Worm (Caenorhabditis elegans) whole organism, L4 larva: ENCODE measurements around the gene C16A3.2.

Experiments used
- D1046.2 ChIP-seq: fragments of 200-800 bp; sonication (Bioruptor generic); IDR thresholded peaks from 2 replicates; pipeline ENCODE4 v1.3.6; 2022; ENCODE audit warnings: missing genetic modification characterization, missing compliant biosample characterization
- F26F4.8 ChIP-seq: fragments of 200-800 bp; sonication (Bioruptor generic); conservative IDR thresholded peaks from 2 replicates; pipeline ENCODE4 v1.3.6; 2022; ENCODE audit warnings: missing genetic modification characterization, missing compliant biosample characterization
- F44E2.7 ChIP-seq: fragments of 200-800 bp; sonication (Bioruptor generic); IDR thresholded peaks from 2 replicates; pipeline ENCODE4 v2.1.2; 2022; ENCODE audit warnings: missing genetic modification characterization, missing compliant biosample characterization
- F49E8.2 ChIP-seq: sonication (generic microtip); optimal IDR thresholded peaks from 2 replicates; lab custom pipeline; 2016; ENCODE audit warnings: missing compliant biosample characterization, mild to moderate bottlenecking, missing genetic modification characterization, borderline replicate concordance
- R02D3.7 ChIP-seq: fragments of 150-350 bp; sonication (generic microtip); optimal IDR thresholded peaks from 3 replicates; lab custom pipeline; 2014; ENCODE audit warnings: missing biosample characterization, missing genetic modification characterization
- Y105C5A.15 ChIP-seq: fragments of 200-800 bp; sonication (Bioruptor generic); IDR thresholded peaks from 2 replicates; pipeline ENCODE4 v1.3.6; 2022; ENCODE audit warnings: missing genetic modification characterization, missing compliant biosample characterization
- ama-1 ChIP-seq: fragments of 150-350 bp; optimal IDR thresholded peaks from 2 replicates; lab custom pipeline; 2014; ENCODE audit warnings: inconsistent platforms, mixed read lengths
- ceh-20 ChIP-seq: fragments of 200-800 bp; sonication (Bioruptor generic); IDR thresholded peaks from 2 replicates; pipeline ENCODE4 v1.3.6; 2022; ENCODE audit warnings: missing genetic modification reagents, missing genetic modification characterization, missing compliant biosample characterization
- ceh-62 ChIP-seq: sonication (generic microtip); optimal IDR thresholded peaks from 2 replicates; lab custom pipeline; 2017; ENCODE audit warnings: missing biosample characterization, missing genetic modification characterization
- ces-1 ChIP-seq: fragments of 150-350 bp; sonication (generic microtip); optimal IDR thresholded peaks from 4 replicates; lab custom pipeline; 2014; ENCODE audit warnings: missing biosample characterization, missing genetic modification reagents, missing genetic modification characterization
- ctbp-1 ChIP-seq: fragments of 200-800 bp; sonication (Bioruptor generic); IDR thresholded peaks from 2 replicates; pipeline ENCODE4 v1.3.6; 2022; ENCODE audit warnings: missing genetic modification reagents, missing genetic modification characterization, missing compliant biosample characterization
- daf-16 ChIP-seq, 3 experiments: sonication (generic microtip); optimal IDR thresholded peaks; 2 replicates each; lab custom pipeline; 2016 to 2017; ENCODE audit warnings: missing genetic modification characterization in 3 of 3, missing genetic modification reagents in 3 of 3, mild to moderate bottlenecking in 2 of 3, missing compliant biosample characterization in 2 of 3, missing biosample characterization in 1 of 3, moderate library complexity in 1 of 3
- daf-8 ChIP-seq: fragments of 200-800 bp; sonication (Bioruptor generic); IDR thresholded peaks from 2 replicates; pipeline ENCODE4 v1.3.6; 2022; ENCODE audit warnings: missing genetic modification characterization, missing compliant biosample characterization
- dmd-6 ChIP-seq: fragments of 200-800 bp; sonication (Bioruptor generic); IDR thresholded peaks from 2 replicates; pipeline ENCODE4 v1.3.6; 2022; ENCODE audit warnings: missing genetic modification reagents, missing genetic modification characterization, missing compliant biosample characterization
- dve-1 ChIP-seq: sonication (generic microtip); optimal IDR thresholded peaks from 2 replicates; lab custom pipeline; 2017; ENCODE audit warnings: antibody characterized with exemption, mild to moderate bottlenecking, missing genetic modification characterization, missing compliant biosample characterization; ENCODE audit not compliant: insufficient read depth
- gei-8 ChIP-seq: fragments of 200-800 bp; sonication (Bioruptor generic); optimal IDR thresholded peaks from 2 replicates; lab custom pipeline; 2018; ENCODE audit warnings: mild to moderate bottlenecking, missing genetic modification characterization, missing compliant biosample characterization
- hlh-11 ChIP-seq: fragments of 200-800 bp; sonication (Bioruptor generic); optimal IDR thresholded peaks from 2 replicates; lab custom pipeline; 2018; ENCODE audit warnings: mild to moderate bottlenecking, missing genetic modification characterization, missing compliant biosample characterization
- hlh-30 ChIP-seq: sonication (generic microtip); optimal IDR thresholded peaks from 2 replicates; lab custom pipeline; 2017; ENCODE audit warnings: antibody characterized with exemption, mild to moderate bottlenecking, missing genetic modification characterization, missing compliant biosample characterization; ENCODE audit not compliant: insufficient read depth
- hmg-1.1 ChIP-seq: fragments of 200-800 bp; sonication (Bioruptor generic); IDR thresholded peaks from 2 replicates; pipeline ENCODE4 v1.3.6; 2022; ENCODE audit warnings: missing genetic modification reagents, missing genetic modification characterization, missing compliant biosample characterization
- lin-15B ChIP-seq: fragments of 150-350 bp; sonication (generic microtip); optimal IDR thresholded peaks from 3 replicates; lab custom pipeline; 2014; ENCODE audit warnings: missing biosample characterization, missing genetic modification characterization
- lin-29 ChIP-seq: fragments of 200-800 bp; sonication (Bioruptor generic); IDR thresholded peaks from 2 replicates; pipeline ENCODE4 v1.3.6; 2022; ENCODE audit warnings: missing genetic modification reagents, missing genetic modification characterization, missing compliant biosample characterization
- lin-38 ChIP-seq: fragments of 200-800 bp; sonication (Bioruptor generic); IDR thresholded peaks from 2 replicates; pipeline ENCODE4 v1.3.6; 2022; ENCODE audit warnings: missing genetic modification reagents, missing genetic modification characterization, missing compliant biosample characterization
- lsy-2 ChIP-seq, 2 experiments: fragments of 150-350 bp in 1 of 2; sonication (generic microtip) in 1 of 2; optimal IDR thresholded peaks; 2 replicates each; lab custom pipeline; 2014 to 2017; ENCODE audit warnings: missing biosample characterization in 2 of 2, missing genetic modification characterization in 2 of 2
- madf-9 ChIP-seq: fragments of 200-800 bp; sonication (Bioruptor generic); conservative IDR thresholded peaks from 2 replicates; pipeline ENCODE4 v1.3.6; 2022; ENCODE audit warnings: missing genetic modification reagents, missing genetic modification characterization, missing compliant biosample characterization
- mdl-1 ChIP-seq, 2 experiments: fragments of 150-350 bp in 1 of 2; sonication (generic microtip) in 1 of 2; optimal IDR thresholded peaks; 2 replicates each; lab custom pipeline; 2014 to 2017; ENCODE audit warnings: missing biosample characterization in 2 of 2, missing genetic modification characterization in 2 of 2
- mdt-29 ChIP-seq: fragments of 200-800 bp; sonication (Bioruptor generic); IDR thresholded peaks from 2 replicates; pipeline ENCODE4 v1.3.6; 2022; ENCODE audit warnings: missing genetic modification reagents, missing genetic modification characterization, missing compliant biosample characterization
- mep-1 ChIP-seq: fragments of 150-350 bp; sonication (generic microtip); optimal IDR thresholded peaks from 3 replicates; lab custom pipeline; 2014; ENCODE audit warnings: missing biosample characterization, missing genetic modification characterization
- mxl-3 ChIP-seq: fragments of 200-800 bp; sonication (Bioruptor generic); optimal IDR thresholded peaks from 2 replicates; lab custom pipeline; 2018; ENCODE audit warnings: mild to moderate bottlenecking, missing genetic modification characterization, missing compliant biosample characterization
- nhr-11 ChIP-seq: fragments of 150-350 bp; optimal IDR thresholded peaks from 2 replicates; lab custom pipeline; 2014; ENCODE audit warnings: missing biosample characterization, missing genetic modification characterization
- nhr-237 ChIP-seq: sonication (generic microtip); optimal IDR thresholded peaks from 2 replicates; lab custom pipeline; 2017; ENCODE audit warnings: missing biosample characterization, missing genetic modification characterization
- nhr-28 ChIP-seq: fragments of 150-350 bp; optimal IDR thresholded peaks from 2 replicates; lab custom pipeline; 2014; ENCODE audit warnings: missing biosample characterization, missing genetic modification characterization
- nhr-41 ChIP-seq: fragments of 200-800 bp; sonication (Bioruptor generic); IDR thresholded peaks from 2 replicates; pipeline ENCODE4 v1.3.6; 2022; ENCODE audit warnings: missing genetic modification reagents, missing genetic modification characterization, missing compliant biosample characterization
- nhr-48 ChIP-seq: sonication (generic microtip); optimal IDR thresholded peaks from 2 replicates; lab custom pipeline; 2016; ENCODE audit warnings: mild to moderate bottlenecking, missing genetic modification characterization, missing compliant biosample characterization
- nhr-76 ChIP-seq: fragments of 150-350 bp; optimal IDR thresholded peaks from 2 replicates; lab custom pipeline; 2014; ENCODE audit warnings: missing biosample characterization, missing genetic modification characterization
- nhr-77 ChIP-seq: fragments of 150-350 bp; optimal IDR thresholded peaks from 2 replicates; lab custom pipeline; 2014; ENCODE audit warnings: missing biosample characterization, missing genetic modification characterization
- php-3 ChIP-seq: fragments of 200-800 bp; sonication (Bioruptor generic); IDR thresholded peaks from 2 replicates; pipeline ENCODE4 v1.3.6; 2022; ENCODE audit warnings: missing genetic modification reagents, missing genetic modification characterization, missing compliant biosample characterization
- sdz-12 ChIP-seq: fragments of 200-800 bp; sonication (Bioruptor generic); optimal IDR thresholded peaks from 2 replicates; lab custom pipeline; 2018; ENCODE audit warnings: mild to moderate bottlenecking, missing genetic modification characterization, missing compliant biosample characterization
- skn-1 ChIP-seq: fragments of 150-350 bp; optimal IDR thresholded peaks from 2 replicates; lab custom pipeline; 2014; ENCODE audit warnings: missing biosample characterization, missing genetic modification characterization
- tra-1 ChIP-seq: fragments of 200-800 bp; sonication (Bioruptor generic); IDR thresholded peaks from 2 replicates; pipeline ENCODE4 v1.3.6; 2022; ENCODE audit warnings: missing genetic modification reagents, missing genetic modification characterization, missing compliant biosample characterization
- unc-130 ChIP-seq: sonication (generic microtip); optimal IDR thresholded peaks from 2 replicates; lab custom pipeline; 2016; ENCODE audit warnings: missing genetic modification reagents, missing genetic modification characterization, missing compliant biosample characterization
- unc-62 ChIP-seq, 3 experiments: fragments of 150-350 bp in 1 of 3; sonication (generic microtip); optimal IDR thresholded peaks in 2 of 3; peaks in 1 of 3; 1 replicate in 1 of 3; 2 replicates in 2 of 3; lab custom pipeline; 2014 to 2017; ENCODE audit warnings: missing biosample characterization in 3 of 3, missing genetic modification characterization in 3 of 3, missing genetic modification reagents in 3 of 3, missing genotype in 1 of 3
- zfp-3 ChIP-seq: fragments of 200-800 bp; sonication (Bioruptor generic); conservative IDR thresholded peaks from 2 replicates; pipeline ENCODE4 v1.3.6; 2022; ENCODE audit warnings: missing genetic modification reagents, missing genetic modification characterization, missing compliant biosample characterization
- zip-11 ChIP-seq: fragments of 200-800 bp; sonication (Bioruptor generic); IDR thresholded peaks from 2 replicates; pipeline ENCODE4 v1.3.6; 2022; ENCODE audit warnings: missing genetic modification characterization, missing compliant biosample characterization
- ztf-11 ChIP-seq: fragments of 150-350 bp; optimal IDR thresholded peaks from 2 replicates; lab custom pipeline; 2014; ENCODE audit warnings: missing biosample characterization, missing genetic modification characterization

C16A3.2 gene

ce11 chrIII:6362323-6362922, 27.2 kb upstream of the C16A3.2 start (continued):
- peak; percentile 38 for TF ChIP-seq mxl-3 (GFP tag; lab: Kevin White, UChicago)
- no peak for TF ChIP-seq sdz-12 (GFP tag; lab: Kevin White, UChicago)
- TF ChIP-seq F49E8.2 (tag; lab: Kevin White, UChicago), result no peak
- TF ChIP-seq madf-9, result no peak
- peak in 1 of 2 experiments; percentile 43 for TF ChIP-seq mdl-1 (tag; optimal IDR thresholded peaks at IDR 0.05; lab: Kevin White, UChicago)
- TF ChIP-seq lin-29 (GFP tag; lab: Robert Waterston, UW), result 0 out of 2 replicates have a peak, but pooled peaks have one; percentile 10
- no peak for TF ChIP-seq F44E2.7
- no peak for TF ChIP-seq unc-130
- no peak for TF ChIP-seq ceh-62 (tag; lab: Kevin White, UChicago)
- peak in 1 of 2 experiments; percentile 99 for TF ChIP-seq unc-62 (GFP tag; optimal IDR thresholded peaks at IDR 0.05 in 1 of 2; lab: Kevin White, UChicago)
- no peak for TF ChIP-seq unc-62 (tag; optimal IDR thresholded peaks at IDR 0.05; lab: Kevin White, UChicago)
- TF ChIP-seq ama-1 (lab: Kevin White, UChicago), result no peak
- TF ChIP-seq mep-1, result peak; percentile 22
- TF ChIP-seq php-3 (GFP tag; lab: Robert Waterston, UW), result no peak
- peak; percentile 77 for TF ChIP-seq dmd-6
- no peak for TF ChIP-seq skn-1 (tag; lab: Kevin White, UChicago)
- TF ChIP-seq nhr-48 (tag; lab: Kevin White, UChicago), result peak; percentile 74
- TF ChIP-seq nhr-237 (tag; lab: Kevin White, UChicago), result no peak
- TF ChIP-seq hmg-1.1 (GFP tag; lab: Robert Waterston, UW), result 0 out of 2 replicates have a peak, but pooled peaks have one; percentile 14
- TF ChIP-seq tra-1 (GFP tag; lab: Robert Waterston, UW), result peak; percentile 60; the same call in 1 of the 2 replicates
- TF ChIP-seq ces-1 (GFP tag; lab: Kevin White, UChicago), result no peak
- TF ChIP-seq ceh-20 (GFP tag; lab: Robert Waterston, UW), result 0 out of 2 replicates have a peak, but pooled peaks have one; percentile 16
- TF ChIP-seq mdt-29, result no peak
- TF ChIP-seq F26F4.8 (GFP tag; lab: Robert Waterston, UW), result no peak
- peak; percentile 77 for TF ChIP-seq nhr-28 (tag; lab: Kevin White, UChicago)
- peak; percentile 20 for TF ChIP-seq dve-1
- no peak for TF ChIP-seq nhr-41
- peak; percentile 69 for TF ChIP-seq hlh-30 (tag; lab: Kevin White, UChicago)
- TF ChIP-seq zfp-3 (GFP tag; lab: Robert Waterston, UW), result no peak
- no peak for TF ChIP-seq daf-16 (GFP tag; optimal IDR thresholded peaks at IDR 0.05; lab: Kevin White, UChicago)
- no peak for TF ChIP-seq daf-16 (tag; optimal IDR thresholded peaks at IDR 0.05; lab: Kevin White, UChicago)
- TF ChIP-seq Y105C5A.15 (GFP tag; lab: Robert Waterston, UW), result no peak
- TF ChIP-seq R02D3.7 (tag; lab: Kevin White, UChicago), result no peak
- no peak for TF ChIP-seq ztf-11 (tag; lab: Kevin White, UChicago)
- TF ChIP-seq daf-8 (GFP tag; lab: Robert Waterston, UW), result no peak
- no peak for TF ChIP-seq gei-8 (GFP tag; lab: Kevin White, UChicago)
- no peak for TF ChIP-seq zip-11
- TF ChIP-seq ctbp-1 (GFP tag; lab: Robert Waterston, UW), result 0 out of 2 replicates have a peak, but pooled peaks have one; percentile 10
- peak in 1 of 2 experiments; percentile 39 for TF ChIP-seq lsy-2 (tag; optimal IDR thresholded peaks at IDR 0.05; lab: Kevin White, UChicago)
- no peak for TF ChIP-seq D1046.2 (GFP tag; lab: Robert Waterston, UW)

DNA sequence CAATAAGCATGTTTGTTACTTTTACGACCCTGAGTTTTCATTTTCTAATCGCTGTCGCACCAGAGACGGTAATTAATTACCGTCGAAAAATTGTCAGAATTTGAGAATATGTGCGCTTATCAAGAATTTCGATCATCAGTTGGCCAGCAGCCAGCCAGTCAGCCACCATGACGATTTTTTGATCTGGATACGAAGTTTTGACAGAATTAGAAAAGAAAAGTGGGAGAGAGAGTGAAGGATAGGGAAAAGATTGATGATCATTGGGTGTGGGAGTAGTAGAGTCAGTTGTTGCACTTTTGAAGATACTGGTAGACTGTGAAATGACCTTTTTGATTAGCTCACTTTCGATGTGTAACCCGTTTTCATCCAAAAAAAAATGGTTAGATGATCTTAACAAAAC, 25.2 kb upstream of the C16A3.2 start:
- TF ChIP-seq F44E2.7, result no peak
- TF ChIP-seq unc-62 (GFP tag; optimal IDR thresholded peaks at IDR 0.05 in 1 of 2; lab: Kevin White, UChicago), result peak in 1 of 2 experiments; percentile 99
- TF ChIP-seq unc-62 (tag; optimal IDR thresholded peaks at IDR 0.05; lab: Kevin White, UChicago), result no peak
- peak in 1 of 2 experiments; percentile 13 for TF ChIP-seq lsy-2 (tag; optimal IDR thresholded peaks at IDR 0.05; lab: Kevin White, UChicago)
- peak; percentile 15 for TF ChIP-seq nhr-11
- TF ChIP-seq lin-38 (GFP tag; lab: Robert Waterston, UW), result peak; percentile 33; the same call in 1 of the 2 replicates
- TF ChIP-seq lin-15B, result no peak
- peak in 1 of 2 experiments; percentile 18 for TF ChIP-seq mdl-1 (tag; optimal IDR thresholded peaks at IDR 0.05; lab: Kevin White, UChicago)
- TF ChIP-seq nhr-28 (tag; lab: Kevin White, UChicago), result peak; percentile 54
- TF ChIP-seq nhr-77 (tag; lab: Kevin White, UChicago), result no peak
- peak; percentile 16 for TF ChIP-seq hlh-11 (tag; lab: Kevin White, UChicago)
- TF ChIP-seq nhr-76 (tag; lab: Kevin White, UChicago), result no peak
